Fruit fly (Drosophila melanogaster): Measurements from ENCODE around the gene CG15172.

dm6 chr2L:19015628-19016027 is 6.6 kb upstream of the CG15172 start:
- TF ChIP-seq Lpt (GFP tag; optimal IDR thresholded peaks at IDR 0.05), result no peak
- TF ChIP-seq lola (GFP tag; optimal IDR thresholded peaks at IDR 0.05), result no peak
- TF ChIP-seq Atf6 (GFP tag; IDR thresholded peaks at IDR 0.05), result no peak
- no peak for TF ChIP-seq Ravus (GFP tag; IDR thresholded peaks at IDR 0.05)
- TF ChIP-seq nerfin-2 (GFP tag; IDR thresholded peaks at IDR 0.05; ENCODE audit: partially characterized antibody), result no peak
- TF ChIP-seq insv (GFP tag; optimal IDR thresholded peaks at IDR 0.05), result no peak
- no peak for TF ChIP-seq Side (GFP tag; optimal IDR thresholded peaks at IDR 0.05)
- no peak for TF ChIP-seq CG30431 (GFP tag; optimal IDR thresholded peaks at IDR 0.05)
- no peak for TF ChIP-seq ftz-f1 (GFP tag; optimal IDR thresholded peaks at IDR 0.05)
- TF ChIP-seq pzg (GFP tag; optimal IDR thresholded peaks at IDR 0.05), result no peak
- no peak for TF ChIP-seq gem (tag; optimal IDR thresholded peaks at IDR 0.05)
- no peak for TF ChIP-seq ttk (GFP tag; IDR thresholded peaks at IDR 0.05)
- TF ChIP-seq p53 (GFP tag; optimal IDR thresholded peaks at IDR 0.05), result no peak
- TF ChIP-seq pum (GFP tag; optimal IDR thresholded peaks at IDR 0.05), result no peak
